Fruit fly (Drosophila melanogaster): Measurements from ENCODE around the gene CG10428.
A peak's percentile ranks its signal among the peaks of the same experiment; 100 is the strongest.

Gene CG10428

dm6 chr2L:18948724-18949108, at the start of gene CG10428:
Gene CG10428 (plus strand): TSS chr2L:18948884.
- TF ChIP-seq CG5245 (GFP tag; optimal IDR thresholded peaks at IDR 0.05) (no peak), Sry-δ (GFP tag; optimal IDR thresholded peaks at IDR 0.05) (peak; percentile 45), Sox102F (GFP tag; optimal IDR thresholded peaks at IDR 0.05) (no peak), CG33213 (GFP tag; optimal IDR thresholded peaks at IDR 0.05) (no peak), bbx (GFP tag; IDR thresholded peaks at IDR 0.05; ENCODE audit: partially characterized antibody) (peak; percentile 67), Scr (GFP tag; IDR thresholded peaks at IDR 0.05; ENCODE audit: partially characterized antibody) (peak; percentile 50), CG12659 (GFP tag; optimal IDR thresholded peaks at IDR 0.05) (peak; percentile 31), E2f2 (GFP tag; IDR thresholded peaks at IDR 0.05) (peak; percentile 96), HHEX (GFP tag; optimal IDR thresholded peaks at IDR 0.05) (no peak), CG4282 (GFP tag; optimal IDR thresholded peaks at IDR 0.05) (no peak), Dp (GFP tag; optimal IDR thresholded peaks at IDR 0.05) (peak; percentile 93), CG16813 (GFP tag; IDR thresholded peaks at IDR 0.05; ENCODE audit: partially characterized antibody) (peak; percentile 43; the same call in 2 of the 3 replicates), unc-4 (GFP tag; IDR thresholded peaks at IDR 0.05; ENCODE audit: partially characterized antibody) (peak; percentile 60), CG15514 (GFP tag; optimal IDR thresholded peaks at IDR 0.05) (peak; percentile 36), CG14014 (GFP tag; IDR thresholded peaks at IDR 0.05) (no peak), BEAF-32 (GFP tag; optimal IDR thresholded peaks at IDR 0.05) (peak; percentile 55), Dll (GFP tag; IDR thresholded peaks at IDR 0.05; ENCODE audit: partially characterized antibody) (peak; percentile 59; the same call in 1 of the 4 replicates), gfzf (GFP tag; optimal IDR thresholded peaks at IDR 0.05) (peak; percentile 16), Dref (GFP tag; IDR thresholded peaks at IDR 0.05) (peak; percentile 93), CG7963 (GFP tag; IDR thresholded peaks at IDR 0.05; ENCODE audit: partially characterized antibody) (peak; percentile 27; the same call in 1 of the 3 replicates), CG7745 (tag; optimal IDR thresholded peaks at IDR 0.05) (peak; percentile 97), stwl (tag; optimal IDR thresholded peaks at IDR 0.05) (peak; percentile 23), ato (GFP tag; IDR thresholded peaks at IDR 0.05; ENCODE audit: partially characterized antibody) (0 out of 2 replicates have a peak, but pooled peaks have one; percentile 52), CG11695 (GFP tag; IDR thresholded peaks at IDR 0.05) (no peak), Bgb (GFP tag; IDR thresholded peaks at IDR 0.05; ENCODE audit: partially characterized antibody) (peak; percentile 63; the same call in 1 of the 2 replicates), Opbp (GFP tag; IDR thresholded peaks at IDR 0.05; ENCODE audit: partially characterized antibody) (peak; percentile 45; the same call in 1 of the 3 replicates), zfh1 (GFP tag; IDR thresholded peaks at IDR 0.05) (no peak), CG11560 (tag; IDR thresholded peaks at IDR 0.05) (peak; percentile 13; the same call in 1 of the 3 replicates), chinmo (GFP tag; IDR thresholded peaks at IDR 0.05; ENCODE audit: partially characterized antibody) (0 out of 4 replicates have a peak, but pooled peaks have one; percentile 11), CG1603 (tag; optimal IDR thresholded peaks at IDR 0.05) (peak; percentile 26), sna (GFP tag; IDR thresholded peaks at IDR 0.05; ENCODE audit: partially characterized antibody) (0 out of 2 replicates have a peak, but pooled peaks have one; percentile 35), HLH4C (GFP tag; IDR thresholded peaks at IDR 0.05; ENCODE audit: partially characterized antibody) (peak; percentile 63), hbn (GFP tag; IDR thresholded peaks at IDR 0.05; ENCODE audit: partially characterized antibody) (peak; percentile 56; the same call in 1 of the 2 replicates), CG6791 (GFP tag; IDR thresholded peaks at IDR 0.05; ENCODE audit: partially characterized antibody) (peak; percentile 34; the same call in 1 of the 3 replicates), CG2116 (GFP tag; optimal IDR thresholded peaks at IDR 0.05) (peak; percentile 60), nerfin-2 (GFP tag; IDR thresholded peaks at IDR 0.05; ENCODE audit: partially characterized antibody) (peak; percentile 46; the same call in 1 of the 2 replicates), CG7357 (GFP tag; IDR thresholded peaks at IDR 0.05) (no peak), MESR4 (GFP tag; optimal IDR thresholded peaks at IDR 0.05) (peak; percentile 56), sug (tag; optimal IDR thresholded peaks at IDR 0.05) (peak; percentile 99), CG17385 (GFP tag; optimal IDR thresholded peaks at IDR 0.05) (peak; percentile 99), Hsf (GFP tag; optimal IDR thresholded peaks at IDR 0.05) (no peak), CG34224 (GFP tag; IDR thresholded peaks at IDR 0.05; ENCODE audit: partially characterized antibody) (0 out of 3 replicates have a peak, but pooled peaks have one; percentile 48), vnd (GFP tag; IDR thresholded peaks at IDR 0.05; ENCODE audit: partially characterized antibody) (peak; percentile 41; the same call in 1 of the 3 replicates), CG4617 (GFP tag; optimal IDR thresholded peaks at IDR 0.05; ENCODE audit: borderline replicate concordance) (peak; percentile 64), crp (GFP tag; optimal IDR thresholded peaks at IDR 0.05) (peak in 1 of 2 experiments; percentile 84), CG13287 (GFP tag; IDR thresholded peaks at IDR 0.05; ENCODE audit: partially characterized antibody) (peak; percentile 61; the same call in 1 of the 2 replicates)
